Fruit fly (Drosophila melanogaster) whole organism, wandering third instar larva: ENCODE results near the gene CG9467.
A peak's percentile ranks its signal among the peaks of the same experiment; 100 is the strongest.

ENCODE experiments used
- Abd-B ChIP-seq: fragments of >200 bp; optimal IDR thresholded peaks from 2 replicates; lab custom pipeline; 2017; ENCODE audit warnings: missing biosample characterization, missing genetic modification characterization
- CG32264 ChIP-seq: fragments of 200-800 bp; sonication (Bioruptor generic); optimal IDR thresholded peaks from 2 replicates; lab custom pipeline; 2016; ENCODE audit warnings: missing biosample characterization, missing genetic modification characterization
- CG9705 ChIP-seq: fragments of 200-800 bp; sonication (Bioruptor generic); optimal IDR thresholded peaks from 2 replicates; lab custom pipeline; 2018; ENCODE audit warnings: missing biosample characterization, mild to moderate bottlenecking, missing genetic modification characterization
- CrebA ChIP-seq: fragments of 200-800 bp; sonication (Bioruptor generic); optimal IDR thresholded peaks from 2 replicates; lab custom pipeline; 2016; ENCODE audit warnings: missing biosample characterization, mild to moderate bottlenecking, missing genetic modification characterization, borderline replicate concordance
- Dfd ChIP-seq: fragments of >200 bp; optimal IDR thresholded peaks from 2 replicates; lab custom pipeline; 2017; ENCODE audit warnings: missing biosample characterization, missing genetic modification characterization
- HLH106 ChIP-seq: fragments of 200-800 bp; optimal IDR thresholded peaks from 3 replicates; lab custom pipeline; 2019; ENCODE audit warnings: missing biosample characterization, mild to moderate bottlenecking, missing genetic modification characterization, moderate library complexity
- Hr78 ChIP-seq: fragments of >200 bp; optimal IDR thresholded peaks from 2 replicates; lab custom pipeline; 2017; ENCODE audit warnings: missing biosample characterization, missing genetic modification characterization
- Jra ChIP-seq: sonication (Bioruptor generic); optimal IDR thresholded peaks from 2 replicates; lab custom pipeline; 2016; ENCODE audit warnings: missing biosample characterization, missing genetic modification characterization
- Mio ChIP-seq: sonication (Bioruptor generic); optimal IDR thresholded peaks from 2 replicates; lab custom pipeline; 2016; ENCODE audit warnings: missing biosample characterization, missing genetic modification characterization
- Myc ChIP-seq: fragments of >200 bp; optimal IDR thresholded peaks from 2 replicates; lab custom pipeline; 2017
- N ChIP-seq: fragments of >200 bp; optimal IDR thresholded peaks from 2 replicates; lab custom pipeline; 2018; ENCODE audit warnings: missing biosample characterization, missing external identifiers, missing genetic modification characterization
- OdsH ChIP-seq: fragments of 200-800 bp; sonication (Bioruptor generic); optimal IDR thresholded peaks from 2 replicates; lab custom pipeline; 2016; ENCODE audit warnings: missing biosample characterization, mild to moderate bottlenecking, missing genetic modification characterization
- Rel ChIP-seq, 2 experiments: fragments of 200-800 bp; sonication (Bioruptor generic) in 1 of 2; optimal IDR thresholded peaks; 2 replicates in 1 of 2; 3 replicates in 1 of 2; lab custom pipeline; 2016 to 2019; ENCODE audit warnings: mild to moderate bottlenecking in 2 of 2, missing biosample characterization in 2 of 2, missing genetic modification characterization in 2 of 2, moderate library complexity in 1 of 2
- Sp1 ChIP-seq: fragments of 200-800 bp; sonication (Bioruptor generic); optimal IDR thresholded peaks from 3 replicates; lab custom pipeline; 2019; ENCODE audit warnings: missing biosample characterization, mild to moderate bottlenecking, missing genetic modification characterization, moderate library complexity
- Vsx2 ChIP-seq: fragments of 200-300, 225-300 bp; sonication (Bioruptor generic); optimal IDR thresholded peaks from 2 replicates; lab custom pipeline; 2018; ENCODE audit warnings: missing biosample characterization, missing genetic modification characterization; ENCODE audit not compliant: partially characterized antibody
- br ChIP-seq: fragments of 200-800 bp; sonication (Bioruptor generic); optimal IDR thresholded peaks from 2 replicates; lab custom pipeline; 2016; ENCODE audit warnings: missing biosample characterization, missing genetic modification characterization
- brk ChIP-seq: fragments of 200-800 bp; sonication (Bioruptor generic); optimal IDR thresholded peaks from 2 replicates; lab custom pipeline; 2016; ENCODE audit warnings: missing biosample characterization, mild to moderate bottlenecking, missing genetic modification characterization
- ey ChIP-seq: fragments of 200-800 bp; sonication (Bioruptor generic); optimal IDR thresholded peaks from 2 replicates; lab custom pipeline; 2016; ENCODE audit warnings: missing biosample characterization, missing genetic modification characterization
- foxo ChIP-seq, 2 experiments: fragments of 200-800 bp; sonication (Bioruptor generic); optimal IDR thresholded peaks; 2 replicates in 1 of 2; 3 replicates in 1 of 2; lab custom pipeline; 2016 to 2017; ENCODE audit warnings: missing biosample characterization in 2 of 2, missing genetic modification characterization in 2 of 2
- h ChIP-seq: fragments of 200-800 bp; sonication (Bioruptor generic); optimal IDR thresholded peaks from 3 replicates; lab custom pipeline; 2016; ENCODE audit warnings: missing biosample characterization, mild to moderate bottlenecking, missing genetic modification characterization
- jim ChIP-seq: fragments of 175-275, 200-325 bp; sonication (Bioruptor generic); optimal IDR thresholded peaks from 2 replicates; lab custom pipeline; 2016; ENCODE audit warnings: missing biosample characterization, mild to moderate bottlenecking, missing genetic modification characterization
- lola ChIP-seq: fragments of >200 bp; optimal IDR thresholded peaks from 2 replicates; lab custom pipeline; 2017; ENCODE audit warnings: missing biosample characterization, missing genetic modification characterization
- pan ChIP-seq: fragments of >200 bp; optimal IDR thresholded peaks from 2 replicates; lab custom pipeline; 2017
- psq ChIP-seq: fragments of 200-800 bp; sonication (Bioruptor generic); optimal IDR thresholded peaks from 3 replicates; lab custom pipeline; 2017; ENCODE audit warnings: missing biosample characterization, mild to moderate bottlenecking, missing genetic modification characterization, moderate library complexity
- rgr ChIP-seq: fragments of 200-800 bp; sonication (Bioruptor generic); optimal IDR thresholded peaks from 3 replicates; lab custom pipeline; 2016; ENCODE audit warnings: missing biosample characterization, mild to moderate bottlenecking, missing genetic modification characterization
- sage ChIP-seq: fragments of 200-800 bp; sonication (Bioruptor generic); optimal IDR thresholded peaks from 2 replicates; lab custom pipeline; 2016; ENCODE audit warnings: missing biosample characterization, mild to moderate bottlenecking, missing genetic modification characterization
- sv ChIP-seq: fragments of 200-800 bp; sonication (Bioruptor generic); optimal IDR thresholded peaks from 3 replicates; lab custom pipeline; 2016; ENCODE audit warnings: missing biosample characterization, missing genetic modification characterization
- tai ChIP-seq: sonication (Bioruptor generic); optimal IDR thresholded peaks from 2 replicates; lab custom pipeline; 2016; ENCODE audit warnings: missing biosample characterization, missing genetic modification characterization
- usp ChIP-seq: fragments of >200 bp; optimal IDR thresholded peaks from 2 replicates; lab custom pipeline; 2017; ENCODE audit warnings: missing biosample characterization, missing genetic modification characterization
- woc ChIP-seq: sonication (Bioruptor generic); optimal IDR thresholded peaks from 2 replicates; lab custom pipeline; 2016; ENCODE audit warnings: missing biosample characterization, mild to moderate bottlenecking, missing genetic modification characterization

The CG9467 gene

DNA sequence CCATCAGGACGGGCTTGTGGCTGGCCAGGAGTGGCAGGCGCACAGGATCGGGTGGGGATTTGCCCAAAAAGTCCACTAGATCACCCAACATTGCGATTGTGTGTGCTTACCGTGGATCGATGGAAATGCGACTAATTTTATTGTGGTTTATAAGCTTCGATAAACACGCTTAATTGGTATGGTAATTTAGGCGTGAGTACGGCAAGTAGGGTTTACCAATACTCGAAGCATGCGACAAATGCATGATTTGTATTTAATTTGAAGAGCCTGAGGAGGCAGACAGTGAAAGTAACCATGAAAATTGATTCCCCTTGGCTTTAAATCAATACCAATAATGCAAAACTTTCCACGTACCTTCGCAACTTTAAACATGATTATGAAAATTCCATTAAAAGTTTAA, 19.0 kb upstream of the CG9467 start, which contains the start of gene CG9458:
TSS of gene CG9458 (minus strand) at position 101 of the 400 bp plus-strand sequence.
- TF ChIP-seq Sp1 (no peak), Myc (lab: Kevin White, UChicago) (no peak), Rel (GFP tag; optimal IDR thresholded peaks at IDR 0.05; lab: Kevin White, UChicago) (no peak), Rel (tag; optimal IDR thresholded peaks at IDR 0.05; lab: Kevin White, UChicago) (no peak), Dfd (no peak), pan (lab: Kevin White, UChicago) (no peak), foxo (GFP tag; optimal IDR thresholded peaks at IDR 0.05; lab: Kevin White, UChicago) (no peak), Hr78 (no peak), lola (GFP tag; lab: Kevin White, UChicago) (no peak), sage (GFP tag; lab: Kevin White, UChicago) (no peak), brk (GFP tag; lab: Kevin White, UChicago) (no peak), Abd-B (no peak), jim (GFP tag; lab: Kevin White, UChicago) (no peak), h (GFP tag; lab: Kevin White, UChicago) (no peak), usp (GFP tag; lab: Kevin White, UChicago) (no peak)
- TF ChIP-seq, all 38 proteins: peak for 0

DNA sequence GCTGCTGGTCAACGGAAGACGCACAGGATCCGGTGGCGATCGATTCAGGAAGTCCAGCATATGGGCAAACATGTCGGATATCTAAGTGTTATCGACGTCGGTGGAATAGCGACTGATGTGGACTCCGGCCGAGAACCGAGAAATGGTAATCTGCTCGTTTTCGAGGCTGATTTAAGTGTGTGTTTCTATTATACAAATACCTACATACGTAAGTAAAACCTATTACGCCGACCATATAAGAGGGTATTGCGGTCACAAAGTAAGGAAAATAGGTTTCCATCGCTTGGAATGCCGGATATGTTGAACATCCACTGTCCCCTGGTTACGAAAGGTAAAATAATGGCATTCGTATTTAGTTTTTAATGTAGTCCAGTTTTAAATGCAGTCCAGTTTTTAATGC, 17.5 kb upstream of the CG9467 start, which contains the start of gene CG9459:
TSS of gene CG9459 (minus strand) at position 101 of the 400 bp plus-strand sequence.
- TF ChIP-seq CrebA (GFP tag; lab: Kevin White, UChicago), result no peak

DNA sequence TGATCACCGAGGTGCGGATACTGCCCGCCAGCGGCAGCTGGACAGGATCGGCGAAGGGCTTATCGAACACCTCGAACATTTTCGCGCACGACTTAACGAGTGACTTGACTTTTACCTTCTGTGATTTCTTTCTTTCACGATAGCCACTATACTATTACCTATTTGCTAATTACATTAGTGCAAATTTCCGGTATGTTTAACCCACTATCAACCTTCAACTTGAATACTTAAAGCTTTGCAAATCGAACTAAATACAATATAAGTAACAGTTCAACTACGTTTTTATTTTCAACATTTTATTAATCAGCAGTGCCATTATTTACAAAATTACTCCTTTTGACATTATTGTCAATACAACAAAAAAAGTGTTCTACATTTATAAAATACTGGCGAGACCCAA, 16.1 kb upstream of the CG9467 start, which contains the start of gene CG16904:
TSS of gene CG16904 (minus strand) at position 101 of the 400 bp plus-strand sequence.
- TF ChIP-seq HLH106, result no peak
- TF ChIP-seq Sp1, result no peak
- no peak for TF ChIP-seq lola (GFP tag; lab: Kevin White, UChicago)

DNA sequence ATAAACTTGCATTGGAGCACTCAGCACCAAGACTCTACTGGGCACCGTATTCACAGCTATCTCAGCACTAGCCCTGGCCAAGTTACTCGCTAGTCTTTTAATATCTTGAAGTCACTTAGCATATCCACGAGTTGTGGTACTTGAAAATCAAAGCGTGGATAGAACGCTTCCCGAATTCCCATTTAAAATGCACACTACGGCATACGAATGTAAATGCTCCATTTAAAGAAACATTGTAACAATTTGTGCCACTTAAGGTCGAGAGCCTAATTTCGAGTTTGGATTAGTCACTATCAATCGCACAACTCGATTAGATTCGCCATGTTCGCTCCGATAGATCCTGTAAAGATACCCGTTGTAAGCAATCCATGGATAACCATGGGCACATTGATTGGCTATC, 13.0 kb upstream of the CG9467 start, which contains the start of gene eloF:
TSS of gene eloF (plus strand) at position 301 of the 400 bp plus-strand sequence.
- TF ChIP-seq brk (GFP tag; lab: Kevin White, UChicago) (no peak), pan (lab: Kevin White, UChicago) (no peak), Rel (GFP tag; optimal IDR thresholded peaks at IDR 0.05; lab: Kevin White, UChicago) (no peak), Rel (tag; optimal IDR thresholded peaks at IDR 0.05; lab: Kevin White, UChicago) (no peak), rgr (GFP tag; lab: Kevin White, UChicago) (no peak), br (no peak)

- no peak for TF ChIP-seq N (GFP tag; lab: Kevin White, UChicago)
- TF ChIP-seq brk (GFP tag; lab: Kevin White, UChicago), result no peak
- no peak for TF ChIP-seq pan (lab: Kevin White, UChicago)
- no peak for TF ChIP-seq Rel (GFP tag; optimal IDR thresholded peaks at IDR 0.05; lab: Kevin White, UChicago)
- TF ChIP-seq Rel (tag; optimal IDR thresholded peaks at IDR 0.05; lab: Kevin White, UChicago), result no peak
- no peak for TF ChIP-seq Jra (GFP tag; lab: Kevin White, UChicago)
- TF ChIP-seq CG32264 (GFP tag; lab: Kevin White, UChicago), result no peak
- TF ChIP-seq h (GFP tag; lab: Kevin White, UChicago), result no peak
- TF ChIP-seq Mio (GFP tag; lab: Kevin White, UChicago), result no peak
- no peak for TF ChIP-seq sv (GFP tag; lab: Kevin White, UChicago)
- no peak for TF ChIP-seq ey (GFP tag; lab: Kevin White, UChicago)
- no peak for TF ChIP-seq HLH106
- no peak for TF ChIP-seq rgr (GFP tag; lab: Kevin White, UChicago)
- TF ChIP-seq Vsx2 (GFP tag; lab: Kevin White, UChicago), result no peak
- no peak for TF ChIP-seq foxo (GFP tag; optimal IDR thresholded peaks at IDR 0.05; lab: Kevin White, UChicago)
- TF ChIP-seq CG9705, result no peak
- TF ChIP-seq Hr78, result no peak
- no peak for TF ChIP-seq tai (GFP tag; lab: Kevin White, UChicago)
- TF ChIP-seq OdsH (GFP tag; lab: Kevin White, UChicago), result no peak
- TF ChIP-seq lola (GFP tag; lab: Kevin White, UChicago), result no peak
Measured at dm6 chr3R:9812447-9812846, 11.6 kb upstream of the CG9467 start, which contains the start of gene CG8534. Gene CG8534 (plus strand): TSS chr3R:9812747.

dm6 chr3R:9808946-9809545, 8.2 kb upstream of the CG9467 start, which contains the start of gene FBXO11:
Gene FBXO11 (minus strand): TSS chr3R:9809368.
- peak; percentile 98 for TF ChIP-seq jim (GFP tag; lab: Kevin White, UChicago)
- TF ChIP-seq Rel (GFP tag; optimal IDR thresholded peaks at IDR 0.05; lab: Kevin White, UChicago), result no peak
- TF ChIP-seq Rel (tag; optimal IDR thresholded peaks at IDR 0.05; lab: Kevin White, UChicago), result peak; percentile 95
- TF ChIP-seq woc (GFP tag; lab: Kevin White, UChicago), result no peak
- no peak for TF ChIP-seq usp (GFP tag; lab: Kevin White, UChicago)
- no peak for TF ChIP-seq ey (GFP tag; lab: Kevin White, UChicago)
- TF ChIP-seq psq (GFP tag; lab: Kevin White, UChicago), result peak; percentile 100
- TF ChIP-seq rgr (GFP tag; lab: Kevin White, UChicago), result peak; percentile 46
- peak; percentile 12 for TF ChIP-seq OdsH (GFP tag; lab: Kevin White, UChicago)
- TF ChIP-seq sage (GFP tag; lab: Kevin White, UChicago), result peak; percentile 6
- TF ChIP-seq HLH106, result peak; percentile 10
- TF ChIP-seq Sp1, result peak; percentile 78
- TF ChIP-seq CG9705, result peak; percentile 24
- TF ChIP-seq, all 38 proteins: peak for 9
